Worm (Caenorhabditis elegans) whole organism, L4/young adult: ENCODE data around the gene H04D03.2.

Experiments used
- W03F9.2 ChIP-seq: fragments of 150-350 bp; optimal IDR thresholded peaks from 2 replicates; lab custom pipeline; 2014; ENCODE audit warnings: missing biosample characterization, missing genetic modification characterization
- dao-5 ChIP-seq: sonication (generic microtip); optimal IDR thresholded peaks from 2 replicates; lab custom pipeline; 2016; ENCODE audit warnings: missing genotype, missing genetic modification characterization, moderate library complexity, missing compliant biosample characterization
- him-1 ChIP-seq: sonication (generic microtip); optimal IDR thresholded peaks from 2 replicates; lab custom pipeline; 2016; ENCODE audit warnings: missing genotype, missing genetic modification reagents, missing genetic modification characterization, missing compliant biosample characterization

ce11 chrIII:10488052-10488451 lies 45.8 kb upstream of the H04D03.2 start, which contains the start of gene ptr-25:
- TF ChIP-seq dao-5 (tag; lab: Kevin White, UChicago) (no peak), him-1 (no peak), W03F9.2 (tag; lab: Kevin White, UChicago) (no peak)
